Worm (Caenorhabditis elegans): ENCODE data around the gene CD4.11.

The CD4.11 gene

DNA sequence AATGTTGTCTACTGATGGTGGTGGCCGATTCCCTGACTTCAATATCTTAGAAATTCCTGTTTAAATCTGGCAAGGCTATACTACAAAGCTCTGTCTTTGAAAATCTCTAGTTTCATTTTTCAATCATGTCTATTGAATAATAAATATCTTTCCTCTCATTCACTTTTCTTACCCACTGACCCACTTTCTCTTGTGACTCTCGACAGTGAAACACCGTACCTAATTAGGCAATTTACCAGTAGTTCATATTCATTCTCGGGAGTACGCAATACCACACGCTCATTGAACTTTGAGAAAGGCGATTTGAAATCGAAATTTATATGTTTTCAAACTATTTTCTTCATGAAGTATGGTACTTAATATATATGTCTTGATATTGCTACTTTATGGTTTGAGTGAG is at the start of gene CD4.11:
CD4.11 (plus strand) TSS at position 301 of the 400 bp plus-strand sequence.
- no peak for TF ChIP-seq fos-1 (tag; optimal IDR thresholded peaks at IDR 0.05)
- no peak for TF ChIP-seq lsy-12 (tag; optimal IDR thresholded peaks at IDR 0.05)
- TF ChIP-seq aly-2 (tag; optimal IDR thresholded peaks at IDR 0.05), result no peak
- TF ChIP-seq ceh-28 (tag; optimal IDR thresholded peaks at IDR 0.05), result no peak
- TF ChIP-seq ztf-4 (tag; optimal IDR thresholded peaks at IDR 0.05), result no peak
- TF ChIP-seq nfya-1 (tag; optimal IDR thresholded peaks at IDR 0.05; ENCODE audit: insufficient read depth), result no peak
- no peak for TF ChIP-seq fkh-2 (tag; optimal IDR thresholded peaks at IDR 0.05)
- TF ChIP-seq ztf-11 (tag; optimal IDR thresholded peaks at IDR 0.05), result no peak

DNA sequence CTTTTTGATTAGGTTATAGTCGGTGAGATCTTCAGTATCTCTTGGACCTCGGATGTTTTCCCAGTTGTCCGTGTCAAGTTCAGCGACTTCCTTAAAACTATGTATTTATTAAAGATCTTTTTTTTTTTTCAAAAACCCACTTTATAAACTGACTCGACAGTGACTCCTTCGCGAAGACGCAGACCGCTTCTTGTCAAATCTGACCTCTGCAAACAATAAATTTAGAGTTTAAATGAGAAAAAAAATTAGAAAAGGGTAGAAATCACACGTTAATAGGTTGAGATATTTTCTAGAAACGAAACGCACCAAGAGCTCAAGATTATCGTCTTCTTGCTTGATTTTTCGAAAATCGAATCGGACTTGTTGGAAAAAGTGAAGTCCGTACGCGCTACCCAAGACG is 49.2 kb upstream of the CD4.11 start, which contains the start of gene C24G6.8:
C24G6.8 (minus strand) TSS at position 101 of the 400 bp plus-strand sequence.
- TF ChIP-seq ztf-11 (tag; optimal IDR thresholded peaks at IDR 0.05) (no peak), nhr-67 (tag; optimal IDR thresholded peaks at IDR 0.05) (no peak), daf-12 (tag; optimal IDR thresholded peaks at IDR 0.05) (no peak), ceh-82 (tag; optimal IDR thresholded peaks at IDR 0.05) (no peak), nhr-11 (tag; optimal IDR thresholded peaks at IDR 0.05) (no peak), aly-2 (tag; optimal IDR thresholded peaks at IDR 0.05) (no peak), elt-3 (tag; optimal IDR thresholded peaks at IDR 0.05) (no peak), mdl-1 (tag; optimal IDR thresholded peaks at IDR 0.05) (no peak), unc-39 (tag; optimal IDR thresholded peaks at IDR 0.05) (no peak), nhr-28 (tag; optimal IDR thresholded peaks at IDR 0.05) (no peak), lsy-12 (tag; optimal IDR thresholded peaks at IDR 0.05) (no peak), jun-1 (tag; optimal IDR thresholded peaks at IDR 0.05) (no peak), nhr-23 (tag; optimal IDR thresholded peaks at IDR 0.05) (no peak), unc-62 (GFP tag; optimal IDR thresholded peaks at IDR 0.05) (no peak), ztf-4 (tag; optimal IDR thresholded peaks at IDR 0.05) (no peak), ZK546.5 (tag; optimal IDR thresholded peaks at IDR 0.05) (no peak), hmg-11 (tag; optimal IDR thresholded peaks at IDR 0.05) (no peak), nfya-1 (tag; optimal IDR thresholded peaks at IDR 0.05; ENCODE audit: insufficient read depth) (no peak)

DNA sequence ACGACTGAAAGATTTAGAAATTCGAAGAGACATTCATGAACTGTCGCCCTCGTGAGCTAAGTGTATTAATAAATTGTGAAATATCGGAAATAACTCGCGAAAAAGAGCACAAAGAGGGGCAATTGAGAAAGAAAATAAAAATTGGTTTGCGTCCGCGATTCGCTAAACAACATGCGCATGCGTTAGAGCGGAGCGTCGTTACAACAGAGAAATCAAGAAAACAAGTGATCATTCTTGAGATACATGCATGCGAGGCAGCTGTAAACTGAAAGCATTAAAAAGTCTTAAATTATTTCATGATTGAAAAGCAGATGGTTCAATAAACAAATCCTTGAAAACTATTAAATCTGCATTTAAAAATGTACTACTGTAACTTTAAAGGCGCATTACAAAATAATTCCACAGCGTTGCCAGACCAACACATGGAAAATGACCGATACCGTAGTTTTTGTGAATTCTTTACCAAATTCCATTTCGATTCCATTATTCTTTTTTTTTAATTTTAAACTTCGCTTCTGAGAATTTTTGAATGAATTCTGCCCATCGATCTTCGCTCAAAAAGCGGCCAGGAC is 48.6 kb upstream of the CD4.11 start, which contains the start of the genes cox-16 and syp-2:
cox-16 (minus strand) TSS at position 4 of the 572 bp plus-strand sequence.
syp-2 (plus strand) TSS at position 248 of the 572 bp plus-strand sequence.
- no peak for TF ChIP-seq fkh-10 (GFP tag; optimal IDR thresholded peaks at IDR 0.05)
- no peak for TF ChIP-seq ceh-16 (tag; optimal IDR thresholded peaks at IDR 0.05)
- TF ChIP-seq skn-1 (tag; optimal IDR thresholded peaks at IDR 0.05), result no peak
- TF ChIP-seq unc-62 (GFP tag; optimal IDR thresholded peaks at IDR 0.05), result no peak
- TF ChIP-seq R02D3.7 (tag; optimal IDR thresholded peaks at IDR 0.05), result no peak
- no peak for TF ChIP-seq daf-12 (tag; optimal IDR thresholded peaks at IDR 0.05)
- no peak for TF ChIP-seq nhr-11 (tag; optimal IDR thresholded peaks at IDR 0.05)
- peak; percentile 23 for TF ChIP-seq pha-4 (tag; optimal IDR thresholded peaks at IDR 0.05)
- TF ChIP-seq lin-39 (tag; optimal IDR thresholded peaks at IDR 0.05), result peak; percentile 9
- no peak for TF ChIP-seq zag-1 (tag; optimal IDR thresholded peaks at IDR 0.05)
- no peak for TF ChIP-seq nfya-1 (tag; optimal IDR thresholded peaks at IDR 0.05; ENCODE audit: insufficient read depth)
- no peak for TF ChIP-seq nhr-12 (tag; optimal IDR thresholded peaks at IDR 0.05)
- TF ChIP-seq lin-15B (tag; optimal IDR thresholded peaks at IDR 0.05), result peak; percentile 2
- TF ChIP-seq pqm-1 (tag; optimal IDR thresholded peaks at IDR 0.05), result no peak
- no peak for TF ChIP-seq eor-1 (tag; optimal IDR thresholded peaks at IDR 0.05)
- TF ChIP-seq aly-2 (tag; optimal IDR thresholded peaks at IDR 0.05), result no peak
- TF ChIP-seq ztf-4 (tag; optimal IDR thresholded peaks at IDR 0.05), result no peak

DNA sequence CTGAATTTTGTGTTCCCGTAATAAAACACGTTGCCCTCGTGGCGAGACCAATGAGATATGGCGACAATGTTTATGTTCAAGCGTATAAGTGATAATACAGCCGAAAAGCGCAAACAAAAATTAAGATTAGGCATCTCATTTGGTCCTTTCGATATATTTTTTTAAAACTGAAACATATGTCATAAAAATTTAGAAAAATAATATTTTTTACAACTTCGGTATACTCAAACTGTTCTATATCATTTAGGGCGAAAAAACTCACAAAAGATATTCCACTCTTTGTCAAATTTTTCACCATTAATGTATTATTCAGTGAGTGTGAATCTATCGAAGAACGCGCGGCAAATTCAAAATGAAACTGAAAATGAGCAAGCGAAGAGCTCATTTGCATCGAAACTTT is 46.4 kb upstream of the CD4.11 start, which contains the start of gene cft-1:
cft-1 (plus strand) TSS at position 301 of the 400 bp plus-strand sequence.
- no peak for TF ChIP-seq pha-4 (tag; optimal IDR thresholded peaks at IDR 0.05)
- no peak for TF ChIP-seq fkh-2 (tag; optimal IDR thresholded peaks at IDR 0.05)
- TF ChIP-seq nhr-237 (tag; optimal IDR thresholded peaks at IDR 0.05), result no peak
- no peak for TF ChIP-seq nhr-11 (tag; optimal IDR thresholded peaks at IDR 0.05)
- TF ChIP-seq pqm-1 (tag; optimal IDR thresholded peaks at IDR 0.05), result no peak
- no peak for TF ChIP-seq skn-1 (tag; optimal IDR thresholded peaks at IDR 0.05)
- no peak for TF ChIP-seq R02D3.7 (tag; optimal IDR thresholded peaks at IDR 0.05)
- TF ChIP-seq nhr-67 (tag; optimal IDR thresholded peaks at IDR 0.05), result no peak
- TF ChIP-seq elt-2 (tag; optimal IDR thresholded peaks at IDR 0.05), result no peak
- TF ChIP-seq mdl-1 (tag; optimal IDR thresholded peaks at IDR 0.05), result no peak
- TF ChIP-seq ceh-16 (tag; optimal IDR thresholded peaks at IDR 0.05), result no peak
- TF ChIP-seq nhr-12 (tag; optimal IDR thresholded peaks at IDR 0.05), result no peak
- no peak for TF ChIP-seq tbx-2 (tag; optimal IDR thresholded peaks at IDR 0.05)
- TF ChIP-seq nhr-76 (tag; optimal IDR thresholded peaks at IDR 0.05), result no peak
- TF ChIP-seq eor-1 (tag; optimal IDR thresholded peaks at IDR 0.05), result no peak

All from whole organism, L3 larva.